Fruit fly (Drosophila melanogaster): ENCODE data around the gene Sec20.

Gene Sec20

DNA sequence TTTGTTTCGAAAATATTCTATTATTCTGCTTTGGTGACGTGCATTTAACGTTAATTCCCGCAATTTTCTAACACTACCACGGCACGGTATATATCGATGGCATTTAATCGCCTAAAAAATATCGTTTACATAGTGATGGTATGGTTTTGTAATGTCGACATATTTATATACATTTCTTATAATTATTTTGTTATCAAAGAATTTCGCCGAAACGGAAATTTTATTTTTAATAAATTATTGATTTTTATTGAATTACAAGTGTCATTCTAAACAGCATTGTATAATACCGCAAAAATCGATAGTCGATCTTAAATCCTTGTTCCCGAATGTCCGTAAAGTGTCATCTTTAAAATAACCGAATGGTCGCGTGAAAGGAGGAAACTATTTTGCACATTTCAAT, at the start of gene Sec20, which contains the start of gene dgrn (continued):
- TF ChIP-seq net (GFP tag; optimal IDR thresholded peaks at IDR 0.05) (no peak), Hr39 (GFP tag; optimal IDR thresholded peaks at IDR 0.05) (peak; percentile 53), Eip78C (GFP tag) (peak; percentile 88), Sox15 (GFP tag; optimal IDR thresholded peaks at IDR 0.05) (peak; percentile 29)

dm6 chr3R:5871393-5871792, 47.1 kb upstream of the Sec20 start:
- TF ChIP-seq achi (GFP tag; optimal IDR thresholded peaks at IDR 0.05) (peak; percentile 2), CG10631 (GFP tag; optimal IDR thresholded peaks at IDR 0.05) (peak; percentile 34), topi (GFP tag; optimal IDR thresholded peaks at IDR 0.05) (peak; percentile 3), svp (GFP tag) (peak; percentile 64), ss (GFP tag; optimal IDR thresholded peaks at IDR 0.05) (no peak), acj6 (GFP tag; optimal IDR thresholded peaks at IDR 0.05) (peak; percentile 9), CG32006 (GFP tag; optimal IDR thresholded peaks at IDR 0.05) (peak; percentile 3), dsx (GFP tag; optimal IDR thresholded peaks at IDR 0.05; ENCODE audit: poor library complexity, severe bottlenecking) (no peak), eg (GFP tag; IDR thresholded peaks at IDR 0.05) (peak; percentile 12; the same call in 1 of the 3 replicates), CG8632 (GFP tag; optimal IDR thresholded peaks at IDR 0.05) (no peak), fd59A (GFP tag; optimal IDR thresholded peaks at IDR 0.05) (peak; percentile 6), lz (GFP tag; optimal IDR thresholded peaks at IDR 0.05) (no peak), Lpt (GFP tag; optimal IDR thresholded peaks at IDR 0.05) (no peak), CG6163 (GFP tag; IDR thresholded peaks at IDR 0.05) (peak; percentile 11; the same call in 1 of the 3 replicates), pdm3 (GFP tag; optimal IDR thresholded peaks at IDR 0.05) (peak; percentile 9), CG10669 (GFP tag; optimal IDR thresholded peaks at IDR 0.05) (peak; percentile 24), CG11294 (GFP tag; IDR thresholded peaks at IDR 0.05) (no peak), Blimp-1 (GFP tag; optimal IDR thresholded peaks at IDR 0.05) (no peak), salr (GFP tag; optimal IDR thresholded peaks at IDR 0.05) (no peak), net (GFP tag; optimal IDR thresholded peaks at IDR 0.05) (no peak), CG31627 (GFP tag; optimal IDR thresholded peaks at IDR 0.05) (peak; percentile 3), OdsH (GFP tag; optimal IDR thresholded peaks at IDR 0.05) (peak; percentile 5), Hr38 (GFP tag; optimal IDR thresholded peaks at IDR 0.05) (no peak)

DNA sequence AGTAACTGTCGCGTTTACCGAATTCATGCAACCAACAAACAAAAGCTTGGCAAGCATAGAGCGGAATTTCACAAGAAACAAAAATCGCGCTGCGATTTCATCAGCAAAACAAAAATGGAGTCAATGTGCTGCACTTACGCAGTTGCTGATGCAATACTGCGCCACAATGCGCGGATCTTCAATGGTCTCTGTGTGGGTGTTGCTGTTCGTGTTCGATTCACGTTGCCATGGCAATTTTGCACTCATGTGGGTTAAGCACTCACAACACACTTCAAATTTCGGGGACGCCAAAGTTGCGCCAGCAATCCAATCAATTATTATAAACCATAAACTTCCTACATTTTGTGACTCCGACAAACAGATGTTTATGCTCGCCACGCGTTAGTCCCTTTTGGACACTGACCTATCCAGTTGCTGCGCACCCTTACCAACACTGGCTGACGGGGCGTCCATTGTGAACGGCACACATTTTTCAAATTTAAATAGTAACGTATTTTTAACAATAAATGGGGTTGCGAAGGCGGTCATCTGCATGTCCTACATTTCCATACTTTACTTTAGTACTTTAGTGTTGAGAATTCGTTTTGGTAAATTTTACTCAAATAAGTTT, 37.8 kb upstream of the Sec20 start, which contains the start of gene CG2017:
CG2017 (minus strand) TSS at position 374 of the 610 bp plus-strand sequence.
- TF ChIP-seq Sox102F (GFP tag; optimal IDR thresholded peaks at IDR 0.05) (no peak), CG3919 (GFP tag; optimal IDR thresholded peaks at IDR 0.05) (peak; percentile 49), acj6 (GFP tag; optimal IDR thresholded peaks at IDR 0.05) (no peak), CG6276 (GFP tag; optimal IDR thresholded peaks at IDR 0.05) (no peak), OdsH (GFP tag; optimal IDR thresholded peaks at IDR 0.05) (peak; percentile 25), CG16779 (tag; optimal IDR thresholded peaks at IDR 0.05) (no peak), Eip93F (GFP tag; optimal IDR thresholded peaks at IDR 0.05) (no peak), eg (GFP tag; IDR thresholded peaks at IDR 0.05) (peak; percentile 21; the same call in 1 of the 3 replicates), CG11902 (GFP tag; optimal IDR thresholded peaks at IDR 0.05) (no peak), fd85E (GFP tag; optimal IDR thresholded peaks at IDR 0.05) (no peak), CG11294 (GFP tag; IDR thresholded peaks at IDR 0.05) (no peak), CG7368 (GFP tag; optimal IDR thresholded peaks at IDR 0.05) (no peak), CG1621 (tag; optimal IDR thresholded peaks at IDR 0.05) (peak; percentile 21), ss (GFP tag; optimal IDR thresholded peaks at IDR 0.05) (peak in 1 of 2 experiments; percentile 3), Hr39 (GFP tag; optimal IDR thresholded peaks at IDR 0.05) (peak; percentile 22), CG8119 (GFP tag; IDR thresholded peaks at IDR 0.05) (no peak), Hr4 (GFP tag; optimal IDR thresholded peaks at IDR 0.05) (no peak), CG6854 (GFP tag; optimal IDR thresholded peaks at IDR 0.05) (no peak), CG11762 (GFP tag; optimal IDR thresholded peaks at IDR 0.05; ENCODE audit: insufficient read depth) (no peak), dac (GFP tag; optimal IDR thresholded peaks at IDR 0.05) (no peak), dsx (GFP tag; optimal IDR thresholded peaks at IDR 0.05; ENCODE audit: poor library complexity, severe bottlenecking) (peak; percentile 34), CG8319 (GFP tag; optimal IDR thresholded peaks at IDR 0.05) (no peak), fd59A (GFP tag; optimal IDR thresholded peaks at IDR 0.05) (no peak), CG6808 (GFP tag; optimal IDR thresholded peaks at IDR 0.05) (peak; percentile 5), Met (GFP tag; optimal IDR thresholded peaks at IDR 0.05) (peak; percentile 44), CG6163 (GFP tag; IDR thresholded peaks at IDR 0.05) (peak; percentile 50; the same call in 1 of the 3 replicates), CG4318 (GFP tag; optimal IDR thresholded peaks at IDR 0.05) (no peak), CG10631 (GFP tag; optimal IDR thresholded peaks at IDR 0.05) (peak; percentile 23), vri (GFP tag; optimal IDR thresholded peaks at IDR 0.05) (peak; percentile 94), Sox14 (GFP tag; optimal IDR thresholded peaks at IDR 0.05) (peak; percentile 77), pdm3 (GFP tag; optimal IDR thresholded peaks at IDR 0.05) (peak; percentile 11), Eip78C (GFP tag) (peak; percentile 58)

Data from whole organism, prepupa.